Fruit fly (Drosophila melanogaster): ENCODE results near the gene CG34162.

Gene CG34162

dm6 chr2L:11531520-11531919 lies at the start of gene CG34162:
Gene CG34162 (plus strand): TSS chr2L:11531820.
- TF ChIP-seq Pif1A (GFP tag; optimal IDR thresholded peaks at IDR 0.05) (no peak), CG8301 (tag; optimal IDR thresholded peaks at IDR 0.05) (no peak), Ets98B (GFP tag; IDR thresholded peaks at IDR 0.05) (no peak), gl (tag; optimal IDR thresholded peaks at IDR 0.05) (no peak)

dm6 chr2L:11484407-11484806 lies 47.2 kb upstream of the CG34162 start, which contains the start of the genes CG43355 and sala:
Gene CG43355 (plus strand): TSS chr2L:11484707.
Gene sala (plus strand): TSS chr2L:11484707.
- TF ChIP-seq CG8159 (tag; optimal IDR thresholded peaks at IDR 0.05) (no peak), CG32121 (GFP tag; IDR thresholded peaks at IDR 0.05) (no peak), rn (GFP tag; IDR thresholded peaks at IDR 0.05) (no peak), EcR (GFP tag; optimal IDR thresholded peaks at IDR 0.05) (no peak), CG12605 (GFP tag; IDR thresholded peaks at IDR 0.05) (no peak), CG4496 (GFP tag; IDR thresholded peaks at IDR 0.05) (no peak), CG8301 (tag; optimal IDR thresholded peaks at IDR 0.05) (no peak), CG15710 (tag; optimal IDR thresholded peaks at IDR 0.05) (no peak), fd96Ca (GFP tag; IDR thresholded peaks at IDR 0.05) (no peak), CG9948 (tag; optimal IDR thresholded peaks at IDR 0.05) (no peak), CG17806 (tag; optimal IDR thresholded peaks at IDR 0.05) (no peak), gl (tag; optimal IDR thresholded peaks at IDR 0.05) (no peak), CG13204 (GFP tag; optimal IDR thresholded peaks at IDR 0.05) (no peak), Ets98B (GFP tag; IDR thresholded peaks at IDR 0.05) (no peak)

- TF ChIP-seq fd96Ca (GFP tag; IDR thresholded peaks at IDR 0.05) (no peak), CG34367 (tag; optimal IDR thresholded peaks at IDR 0.05) (no peak), CG17806 (tag; optimal IDR thresholded peaks at IDR 0.05) (no peak), CG8159 (tag; optimal IDR thresholded peaks at IDR 0.05) (no peak), gl (tag; optimal IDR thresholded peaks at IDR 0.05) (no peak), CG12605 (GFP tag; IDR thresholded peaks at IDR 0.05) (no peak), rn (GFP tag; IDR thresholded peaks at IDR 0.05) (no peak), Ets98B (GFP tag; IDR thresholded peaks at IDR 0.05) (no peak), CG14655 (GFP tag; optimal IDR thresholded peaks at IDR 0.05) (no peak), Pif1B (GFP tag; optimal IDR thresholded peaks at IDR 0.05) (no peak), CG13204 (GFP tag; optimal IDR thresholded peaks at IDR 0.05) (no peak), CG8301 (tag; optimal IDR thresholded peaks at IDR 0.05) (no peak), Pif1A (GFP tag; optimal IDR thresholded peaks at IDR 0.05) (no peak), CG4496 (GFP tag; IDR thresholded peaks at IDR 0.05) (no peak), CG10348 (GFP tag; IDR thresholded peaks at IDR 0.05) (no peak), D1 (tag; optimal IDR thresholded peaks at IDR 0.05) (no peak)
Observed at dm6 chr2L:11488465-11489037, 43.1 kb upstream of the CG34162 start.

- TF ChIP-seq EcR (GFP tag; optimal IDR thresholded peaks at IDR 0.05) (no peak), Pif1B (GFP tag; optimal IDR thresholded peaks at IDR 0.05) (no peak), Ets98B (GFP tag; IDR thresholded peaks at IDR 0.05) (no peak), Pif1A (GFP tag; optimal IDR thresholded peaks at IDR 0.05) (no peak), CG8159 (tag; optimal IDR thresholded peaks at IDR 0.05) (no peak), CG34367 (tag; optimal IDR thresholded peaks at IDR 0.05) (no peak), CG4496 (GFP tag; IDR thresholded peaks at IDR 0.05) (no peak), rn (GFP tag; IDR thresholded peaks at IDR 0.05) (no peak), CG8301 (tag; optimal IDR thresholded peaks at IDR 0.05) (no peak), CG10348 (GFP tag; IDR thresholded peaks at IDR 0.05) (no peak), CG17806 (tag; optimal IDR thresholded peaks at IDR 0.05) (no peak)
Observed at dm6 chr2L:11493933-11494332, 37.7 kb upstream of the CG34162 start.

dm6 chr2L:11498839-11499238 lies 32.8 kb upstream of the CG34162 start, which contains the start of gene Cog8:
Gene Cog8 (minus strand): TSS chr2L:11498948.
- TF ChIP-seq CG14655 (GFP tag; optimal IDR thresholded peaks at IDR 0.05) (no peak), fd96Ca (GFP tag; IDR thresholded peaks at IDR 0.05) (no peak), rn (GFP tag; IDR thresholded peaks at IDR 0.05) (no peak), CG4496 (GFP tag; IDR thresholded peaks at IDR 0.05) (no peak), CG34367 (tag; optimal IDR thresholded peaks at IDR 0.05) (no peak), CG8159 (tag; optimal IDR thresholded peaks at IDR 0.05) (peak; percentile 0), Ets98B (GFP tag; IDR thresholded peaks at IDR 0.05) (no peak)

dm6 chr2L:11500649-11501048 lies 31.0 kb upstream of the CG34162 start:
- no peak for TF ChIP-seq Pif1B (GFP tag; optimal IDR thresholded peaks at IDR 0.05)
- TF ChIP-seq CG32121 (GFP tag; IDR thresholded peaks at IDR 0.05): peak; percentile 42; the same call in 1 of the 2 replicates
- no peak for TF ChIP-seq rn (GFP tag; IDR thresholded peaks at IDR 0.05)
- TF ChIP-seq CG14655 (GFP tag; optimal IDR thresholded peaks at IDR 0.05): no peak
- no peak for TF ChIP-seq CG8159 (tag; optimal IDR thresholded peaks at IDR 0.05)
- TF ChIP-seq CG4496 (GFP tag; IDR thresholded peaks at IDR 0.05): peak; percentile 40; the same call in 1 of the 3 replicates
- no peak for TF ChIP-seq CG17806 (tag; optimal IDR thresholded peaks at IDR 0.05)
- TF ChIP-seq Snoo (tag; optimal IDR thresholded peaks at IDR 0.05): no peak
- no peak for TF ChIP-seq CG10348 (GFP tag; IDR thresholded peaks at IDR 0.05)
- no peak for TF ChIP-seq CG15710 (tag; optimal IDR thresholded peaks at IDR 0.05)
- TF ChIP-seq CG34367 (tag; optimal IDR thresholded peaks at IDR 0.05): no peak
- peak; percentile 1 for TF ChIP-seq CG13204 (GFP tag; optimal IDR thresholded peaks at IDR 0.05)
- no peak for TF ChIP-seq gl (tag; optimal IDR thresholded peaks at IDR 0.05)
- peak; percentile 52; the same call in 1 of the 2 replicates for TF ChIP-seq CG12605 (GFP tag; IDR thresholded peaks at IDR 0.05)
- no peak for TF ChIP-seq CG8301 (tag; optimal IDR thresholded peaks at IDR 0.05)
- TF ChIP-seq Pif1A (GFP tag; optimal IDR thresholded peaks at IDR 0.05): peak; percentile 28
- TF ChIP-seq Ets98B (GFP tag; IDR thresholded peaks at IDR 0.05): peak; percentile 61; the same call in 1 of the 2 replicates
- TF ChIP-seq EcR (GFP tag; optimal IDR thresholded peaks at IDR 0.05): no peak
- no peak for TF ChIP-seq D1 (tag; optimal IDR thresholded peaks at IDR 0.05)
- no peak for TF ChIP-seq CG9948 (tag; optimal IDR thresholded peaks at IDR 0.05)
- TF ChIP-seq fd96Ca (GFP tag; IDR thresholded peaks at IDR 0.05): peak; percentile 59; the same call in 2 of the 3 replicates

Measured in whole organism, pupa.